Worm (Caenorhabditis elegans) whole organism, L1 larva: ENCODE data around the gene R10D12.6.
A peak's percentile ranks its signal among the peaks of the same experiment; 100 is the strongest.

Source experiments
- C04F5.9 ChIP-seq: sonication (generic microtip); optimal IDR thresholded peaks from 2 replicates; lab custom pipeline; 2016; ENCODE audit warnings: missing genetic modification characterization, missing compliant biosample characterization
- F16B12.6 ChIP-seq: fragments of 150-350 bp; optimal IDR thresholded peaks from 2 replicates; lab custom pipeline; 2014; ENCODE audit warnings: missing biosample characterization, missing genetic modification characterization
- aha-1 ChIP-seq: fragments of 150-350 bp; optimal IDR thresholded peaks from 2 replicates; lab custom pipeline; 2014; ENCODE audit warnings: missing biosample characterization, missing genetic modification characterization
- ama-1 ChIP-seq: fragments of 150-350 bp; optimal IDR thresholded peaks from 2 replicates; lab custom pipeline; 2014
- ceh-8 ChIP-seq: fragments of 200-800 bp; sonication (Bioruptor generic); optimal IDR thresholded peaks from 2 replicates; lab custom pipeline; 2018; ENCODE audit warnings: mild to moderate bottlenecking, missing genetic modification characterization, moderate library complexity, missing compliant biosample characterization
- ceh-82 ChIP-seq, 3 experiments: fragments of 150-350 bp in 1 of 3; sonication (generic microtip) in 2 of 3; optimal IDR thresholded peaks; 2 replicates each; lab custom pipeline; 2014 to 2017; ENCODE audit warnings: missing biosample characterization in 3 of 3, missing genetic modification characterization in 3 of 3
- ceh-88 ChIP-seq: fragments of 200-800 bp; sonication (Bioruptor generic); IDR thresholded peaks from 2 replicates; pipeline ENCODE4 v1.3.6; 2022; ENCODE audit warnings: missing genetic modification characterization, missing compliant biosample characterization
- dpl-1 ChIP-seq, 3 experiments: fragments of 150-350 bp in 2 of 3; sonication (generic microtip) in 1 of 3; optimal IDR thresholded peaks; 2 replicates each; lab custom pipeline; 2014 to 2017; ENCODE audit warnings: missing biosample characterization in 3 of 3, missing genetic modification characterization in 3 of 3, missing genetic modification reagents in 3 of 3
- egl-13 ChIP-seq: sonication (generic microtip); optimal IDR thresholded peaks from 2 replicates; lab custom pipeline; 2016; ENCODE audit warnings: missing genotype, missing genetic modification reagents, missing genetic modification characterization, missing compliant biosample characterization
- egl-27 ChIP-seq, 2 experiments: fragments of 150-350 bp in 1 of 2; sonication (generic microtip); optimal IDR thresholded peaks; 3 replicates each; lab custom pipeline; 2017 to 2018; ENCODE audit warnings: missing biosample characterization in 2 of 2, missing genetic modification characterization in 2 of 2, missing genetic modification reagents in 2 of 2
- elt-2 ChIP-seq: sonication (generic microtip); optimal IDR thresholded peaks from 2 replicates; lab custom pipeline; 2016; ENCODE audit warnings: missing genetic modification characterization, mild to moderate bottlenecking, inconsistent platforms, missing compliant biosample characterization, missing genetic modification reagents
- elt-3 ChIP-seq, 6 experiments: fragments of 150-350 bp in 1 of 6; sonication (generic microtip); optimal IDR thresholded peaks; 2 replicates each; lab custom pipeline; 2017 to 2018; ENCODE audit warnings: missing biosample characterization in 6 of 6, missing genetic modification characterization in 6 of 6, inconsistent platforms in 1 of 6
- ets-5 ChIP-seq: fragments of 200-800 bp; sonication (Bioruptor generic); IDR thresholded peaks from 2 replicates; pipeline ENCODE4 v1.3.6; 2022; ENCODE audit warnings: missing genetic modification characterization, missing compliant biosample characterization
- grh-1 ChIP-seq: fragments of 200-800 bp; sonication (Bioruptor generic); IDR thresholded peaks from 2 replicates; pipeline ENCODE4 v1.3.6; 2022; ENCODE audit warnings: missing genetic modification reagents, missing genetic modification characterization, missing compliant biosample characterization
- hlh-17 ChIP-seq: fragments of 200-800 bp; sonication (Bioruptor generic); optimal IDR thresholded peaks from 2 replicates; lab custom pipeline; 2018; ENCODE audit warnings: missing genetic modification characterization, mild to moderate bottlenecking, missing compliant biosample characterization, moderate library complexity, borderline replicate concordance
- irx-1 ChIP-seq: sonication (generic microtip); optimal IDR thresholded peaks from 2 replicates; lab custom pipeline; 2016; ENCODE audit warnings: missing genetic modification characterization, missing compliant biosample characterization
- isw-1 ChIP-seq: fragments of 200-800 bp; sonication (Bioruptor generic); IDR thresholded peaks from 2 replicates; pipeline ENCODE4 v1.3.6; 2022; ENCODE audit warnings: missing genetic modification characterization, missing compliant biosample characterization
- jun-1 ChIP-seq: fragments of 150-350 bp; optimal IDR thresholded peaks from 2 replicates; lab custom pipeline; 2014; ENCODE audit warnings: missing biosample characterization, missing genetic modification reagents, missing genetic modification characterization
- lin-14 ChIP-seq: fragments of 200-800 bp; sonication (Bioruptor generic); optimal IDR thresholded peaks from 2 replicates; lab custom pipeline; 2018; ENCODE audit warnings: mild to moderate bottlenecking, missing genetic modification characterization, moderate library complexity, missing compliant biosample characterization
- lir-3 ChIP-seq: sonication (generic microtip); optimal IDR thresholded peaks from 2 replicates; lab custom pipeline; 2016; ENCODE audit warnings: mild to moderate bottlenecking, missing genetic modification characterization, moderate library complexity, missing compliant biosample characterization; ENCODE audit not compliant: poor library complexity
- lsy-2 ChIP-seq, 2 experiments: fragments of 150-350 bp; optimal IDR thresholded peaks; 2 replicates each; lab custom pipeline; 2014; ENCODE audit warnings: missing biosample characterization in 2 of 2, missing genetic modification characterization in 2 of 2
- mab-9 ChIP-seq: fragments of 200-800 bp; sonication (Bioruptor generic); IDR thresholded peaks from 2 replicates; pipeline ENCODE4 v1.3.6; 2022; ENCODE audit warnings: missing genetic modification reagents, missing genetic modification characterization, missing compliant biosample characterization
- nhr-20 ChIP-seq: sonication (generic microtip); optimal IDR thresholded peaks from 2 replicates; lab custom pipeline; 2016; ENCODE audit warnings: mild to moderate bottlenecking, missing genetic modification characterization, missing compliant biosample characterization
- nhr-28 ChIP-seq: fragments of 150-350 bp; optimal IDR thresholded peaks from 2 replicates; lab custom pipeline; 2014; ENCODE audit warnings: missing biosample characterization, missing genetic modification characterization
- nhr-84 ChIP-seq: sonication (generic microtip); optimal IDR thresholded peaks from 2 replicates; lab custom pipeline; 2017; ENCODE audit warnings: missing biosample characterization, missing genetic modification characterization
- sup-37 ChIP-seq: fragments of 200-800 bp; sonication (Bioruptor generic); optimal IDR thresholded peaks from 2 replicates; lab custom pipeline; 2018; ENCODE audit warnings: mild to moderate bottlenecking, missing genetic modification characterization, missing compliant biosample characterization
- tbx-2 ChIP-seq: sonication (generic microtip); optimal IDR thresholded peaks from 2 replicates; lab custom pipeline; 2016; ENCODE audit warnings: missing genetic modification characterization, missing compliant biosample characterization
- unc-30 ChIP-seq: sonication (generic microtip); optimal IDR thresholded peaks from 2 replicates; lab custom pipeline; 2017; ENCODE audit warnings: missing biosample characterization, missing genetic modification characterization
- unc-62 ChIP-seq: fragments of 150-350 bp; optimal IDR thresholded peaks from 2 replicates; lab custom pipeline; 2014; ENCODE audit warnings: missing biosample characterization, missing genetic modification reagents, missing genetic modification characterization
- unc-98 ChIP-seq: fragments of 200-800 bp; sonication (Bioruptor generic); IDR thresholded peaks from 2 replicates; pipeline ENCODE4 v1.3.6; 2022; ENCODE audit warnings: missing genetic modification characterization, missing compliant biosample characterization
- vab-15 ChIP-seq: sonication (generic microtip); optimal IDR thresholded peaks from 2 replicates; lab custom pipeline; 2017; ENCODE audit warnings: missing genotype, mild to moderate bottlenecking, missing genetic modification characterization, missing compliant biosample characterization
- xbp-1 ChIP-seq: sonication (generic microtip); optimal IDR thresholded peaks from 2 replicates; lab custom pipeline; 2016; ENCODE audit warnings: missing genetic modification characterization, missing compliant biosample characterization
- zag-1 ChIP-seq: fragments of 150-350 bp; optimal IDR thresholded peaks from 2 replicates; lab custom pipeline; 2014; ENCODE audit warnings: missing biosample characterization, missing genetic modification characterization
- ztf-4 ChIP-seq: fragments of 150-350 bp; optimal IDR thresholded peaks from 2 replicates; lab custom pipeline; 2014; ENCODE audit warnings: missing biosample characterization, missing genetic modification characterization

Gene R10D12.6

ce11 chrV:13920730-13921129, 28.4 kb upstream of the R10D12.6 start, which contains the start of gene srx-42:
Gene srx-42, plus strand, starts transcription at chrV:13921030.
- TF ChIP-seq F16B12.6 (tag; lab: Kevin White, UChicago) (no peak), aha-1 (tag; lab: Kevin White, UChicago) (no peak)

- TF ChIP-seq ceh-88 (GFP tag; lab: Robert Waterston, UW) = no peak
- TF ChIP-seq ceh-8 (GFP tag; lab: Kevin White, UChicago) = no peak
- no peak for TF ChIP-seq jun-1
- no peak for TF ChIP-seq egl-27 (tag; optimal IDR thresholded peaks at IDR 0.05; lab: Kevin White, UChicago)
- no peak for TF ChIP-seq nhr-84 (tag; lab: Kevin White, UChicago)
Observed at ce11 chrV:13923851-13924250, 25.3 kb upstream of the R10D12.6 start, which contains the start of gene srxa-11. Gene srxa-11, plus strand, starts transcription at chrV:13924151.

ce11 chrV:13926398-13926797, 22.7 kb upstream of the R10D12.6 start, which contains the start of gene srxa-12:
Gene srxa-12, plus strand, starts transcription at chrV:13926698.
- TF ChIP-seq mab-9 (no peak), xbp-1 (no peak), vab-15 (tag; lab: Kevin White, UChicago) (no peak), ceh-82 (tag; optimal IDR thresholded peaks at IDR 0.05; lab: Kevin White, UChicago) (no peak), nhr-84 (tag; lab: Kevin White, UChicago) (no peak), isw-1 (GFP tag; lab: Robert Waterston, UW) (no peak), elt-2 (tag; lab: Kevin White, UChicago) (no peak), C04F5.9 (tag; lab: Kevin White, UChicago) (no peak), ztf-4 (tag; lab: Kevin White, UChicago) (no peak), irx-1 (tag; lab: Kevin White, UChicago) (no peak)

ce11 chrV:13929503-13929902, 19.6 kb upstream of the R10D12.6 start, which contains the start of gene srxa-13:
Gene srxa-13, plus strand, starts transcription at chrV:13929803.
- no peak for TF ChIP-seq unc-62 (GFP tag; lab: Kevin White, UChicago)
- TF ChIP-seq unc-30 (tag; lab: Kevin White, UChicago) = no peak
- no peak for TF ChIP-seq nhr-28 (tag; lab: Kevin White, UChicago)

ce11 chrV:13931225-13931624, 17.9 kb upstream of the R10D12.6 start, which contains the start of gene C06B3.16:
Gene C06B3.16, plus strand, starts transcription at chrV:13931525.
- no peak for TF ChIP-seq ets-5

- no peak for TF ChIP-seq aha-1 (tag; lab: Kevin White, UChicago)
- no peak for TF ChIP-seq nhr-20 (tag; lab: Kevin White, UChicago)
- TF ChIP-seq hlh-17 (GFP tag; lab: Kevin White, UChicago) = no peak
- no peak for TF ChIP-seq sup-37 (GFP tag; lab: Kevin White, UChicago)
- TF ChIP-seq ceh-82 (tag; optimal IDR thresholded peaks at IDR 0.05; lab: Kevin White, UChicago) = no peak
- TF ChIP-seq irx-1 (tag; lab: Kevin White, UChicago) = no peak
- no peak for TF ChIP-seq lsy-2 (tag; optimal IDR thresholded peaks at IDR 0.05; lab: Kevin White, UChicago)
- TF ChIP-seq zag-1 (tag; lab: Kevin White, UChicago) = no peak
- no peak for TF ChIP-seq dpl-1 (GFP tag; optimal IDR thresholded peaks at IDR 0.05; lab: Kevin White, UChicago)
- TF ChIP-seq lin-14 (GFP tag; lab: Kevin White, UChicago) = no peak
Observed at ce11 chrV:13931952-13932351, 17.2 kb upstream of the R10D12.6 start.

- no peak for TF ChIP-seq jun-1
- TF ChIP-seq grh-1 = 0 out of 2 replicates have a peak, but pooled peaks have one; percentile 25
- TF ChIP-seq lir-3 = no peak
- no peak for TF ChIP-seq unc-98 (GFP tag; lab: Robert Waterston, UW)
- peak in 1 of 6 experiments; percentile 40 for TF ChIP-seq elt-3 (tag; optimal IDR thresholded peaks at IDR 0.05; lab: Kevin White, UChicago)
- no peak for TF ChIP-seq egl-13 (tag; lab: Kevin White, UChicago)
- peak; percentile 30 for TF ChIP-seq ama-1
- peak; percentile 2 for TF ChIP-seq nhr-20 (tag; lab: Kevin White, UChicago)
- TF ChIP-seq tbx-2 = no peak
Observed at ce11 chrV:13934545-13934944, 14.6 kb upstream of the R10D12.6 start, which contains the start of gene R10D12.1. Gene R10D12.1, minus strand, starts transcription at chrV:13934645.
